Worm (Caenorhabditis elegans) whole organism, L1 larva: Measurements from ENCODE around the gene snt-1.

Source experiments
- ama-1 ChIP-seq: fragments of 150-350 bp; optimal IDR thresholded peaks from 2 replicates; lab custom pipeline; 2014
- hlh-4 ChIP-seq: sonication (generic microtip); optimal IDR thresholded peaks from 2 replicates; lab custom pipeline; 2016; ENCODE audit warnings: mild to moderate bottlenecking, missing genetic modification characterization, missing compliant biosample characterization
- lin-15B ChIP-seq: fragments of 150-350 bp; sonication (generic microtip); optimal IDR thresholded peaks from 3 replicates; lab custom pipeline; 2014; ENCODE audit warnings: missing biosample characterization, missing genetic modification characterization
- lsy-2 ChIP-seq, 2 experiments: fragments of 150-350 bp; optimal IDR thresholded peaks; 2 replicates each; lab custom pipeline; 2014; ENCODE audit warnings: missing biosample characterization in 2 of 2, missing genetic modification characterization in 2 of 2
- mef-2 ChIP-seq: fragments of 150-350 bp; optimal IDR thresholded peaks from 2 replicates; lab custom pipeline; 2014; ENCODE audit warnings: missing biosample characterization, missing genetic modification characterization
- mep-1 ChIP-seq: fragments of 150-350 bp; optimal IDR thresholded peaks from 2 replicates; lab custom pipeline; 2014; ENCODE audit warnings: missing biosample characterization, missing genetic modification characterization

DNA sequence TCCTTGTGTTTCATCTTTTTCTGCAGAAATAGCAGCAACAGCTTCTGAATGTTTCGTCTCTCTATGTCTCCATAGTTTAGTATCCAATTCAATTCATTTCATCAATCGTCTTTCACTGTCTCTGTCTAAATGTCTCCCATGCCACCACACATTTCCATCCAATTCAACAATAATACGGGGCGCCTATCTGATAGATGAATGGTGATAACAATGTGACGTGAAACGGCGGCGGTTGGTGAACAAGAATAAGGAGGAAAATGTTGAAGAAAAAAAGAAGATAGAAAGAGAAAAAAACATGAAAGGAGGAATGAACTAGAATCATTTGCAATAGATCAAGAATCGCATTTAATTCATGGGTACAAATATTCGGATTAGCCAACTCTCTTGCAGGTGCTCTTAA is 11.6 kb downstream of the snt-1 start:
- TF ChIP-seq mep-1 (tag; lab: Kevin White, UChicago) (peak; percentile 69), lin-15B (no peak), ama-1 (lab: Kevin White, UChicago) (no peak), mef-2 (tag; lab: Kevin White, UChicago) (no peak), hlh-4 (tag; lab: Kevin White, UChicago) (no peak), lsy-2 (tag; optimal IDR thresholded peaks at IDR 0.05; lab: Kevin White, UChicago) (peak; percentile 41 to 70)
